Worm (Caenorhabditis elegans) whole organism, L3 larva: ENCODE data around the gene odr-10.

Experiments used
- R02D3.7 ChIP-seq: fragments of 150-350 bp; optimal IDR thresholded peaks from 2 replicates; lab custom pipeline; 2014; ENCODE audit warnings: missing biosample characterization, missing genetic modification characterization
- nhr-12 ChIP-seq: fragments of 150-350 bp; optimal IDR thresholded peaks from 2 replicates; lab custom pipeline; 2014; ENCODE audit warnings: missing biosample characterization, missing genetic modification characterization
- nhr-25 ChIP-seq: sonication (generic microtip); optimal IDR thresholded peaks from 2 replicates; lab custom pipeline; 2017; ENCODE audit warnings: missing biosample characterization, missing genetic modification characterization
- ztf-4 ChIP-seq: fragments of 150-350 bp; optimal IDR thresholded peaks from 2 replicates; lab custom pipeline; 2014; ENCODE audit warnings: missing biosample characterization, missing genetic modification characterization

- TF ChIP-seq nhr-12 (tag; lab: Kevin White, UChicago), result no peak
- no peak for TF ChIP-seq nhr-25
- no peak for TF ChIP-seq R02D3.7 (tag; lab: Kevin White, UChicago)
- TF ChIP-seq ztf-4 (tag; lab: Kevin White, UChicago), result no peak
These were observed 46.6 kb downstream of the odr-10 start for ce11 chrX:6819135-6819534.
